Fruit fly (Drosophila melanogaster): ENCODE results near the gene CG9967.

dm6 chr2L:2371406-2372111, 14.4 kb upstream of the CG9967 start, which contains the start of gene CG3597:
- TF ChIP-seq pan (optimal IDR thresholded peaks at IDR 0.05) (no peak), psq (optimal IDR thresholded peaks at IDR 0.05) (no peak), usp (GFP tag; optimal IDR thresholded peaks at IDR 0.05) (no peak), Dll (optimal IDR thresholded peaks at IDR 0.05) (no peak), CG8478 (optimal IDR thresholded peaks at IDR 0.05) (no peak)
